Fruit fly (Drosophila melanogaster) Kc167 (cell line): Measurements from ENCODE around the gene corto.

ENCODE experiments used
- Myc ChIP-seq: fragments of >200 bp; optimal IDR thresholded peaks from 2 replicates; lab custom pipeline; 2017; ENCODE audit warnings: missing external identifiers
- Sin3A ChIP-seq: fragments of >200 bp; optimal IDR thresholded peaks from 2 replicates; lab custom pipeline; 2018; ENCODE audit warnings: missing external identifiers
- h ChIP-seq: fragments of >200 bp; optimal IDR thresholded peaks from 3 replicates; lab custom pipeline; 2018; ENCODE audit warnings: missing external identifiers
- insv ChIP-seq: fragments of >200 bp; optimal IDR thresholded peaks from 3 replicates; lab custom pipeline; 2018; ENCODE audit warnings: missing external identifiers
- psq ChIP-seq: fragments of >200 bp; optimal IDR thresholded peaks from 2 replicates; lab custom pipeline; 2017; ENCODE audit warnings: missing external identifiers
- ttk ChIP-seq: sonication (Bioruptor generic); optimal IDR thresholded peaks from 2 replicates; lab custom pipeline; 2017; ENCODE audit warnings: missing external identifiers

dm6 chr3R:5064542-5065358 is 22.1 kb downstream of the corto start:
- TF ChIP-seq insv (no peak), psq (lab: Kevin White, UChicago) (no peak), ttk (lab: Kevin White, UChicago) (no peak), Myc (no peak), h (no peak), Sin3A (lab: Kevin White, UChicago) (no peak)
